Fruit fly (Drosophila melanogaster) S2 (cell line): ENCODE data around the gene CG43064.

Source experiments
- CG8478 ChIP-seq: fragments of >200 bp; optimal IDR thresholded peaks from 2 replicates; lab custom pipeline; 2018
- CTCF ChIP-seq, 2 experiments: fragments of >200 bp; optimal IDR thresholded peaks; 2 replicates each; lab custom pipeline; 2018

DNA sequence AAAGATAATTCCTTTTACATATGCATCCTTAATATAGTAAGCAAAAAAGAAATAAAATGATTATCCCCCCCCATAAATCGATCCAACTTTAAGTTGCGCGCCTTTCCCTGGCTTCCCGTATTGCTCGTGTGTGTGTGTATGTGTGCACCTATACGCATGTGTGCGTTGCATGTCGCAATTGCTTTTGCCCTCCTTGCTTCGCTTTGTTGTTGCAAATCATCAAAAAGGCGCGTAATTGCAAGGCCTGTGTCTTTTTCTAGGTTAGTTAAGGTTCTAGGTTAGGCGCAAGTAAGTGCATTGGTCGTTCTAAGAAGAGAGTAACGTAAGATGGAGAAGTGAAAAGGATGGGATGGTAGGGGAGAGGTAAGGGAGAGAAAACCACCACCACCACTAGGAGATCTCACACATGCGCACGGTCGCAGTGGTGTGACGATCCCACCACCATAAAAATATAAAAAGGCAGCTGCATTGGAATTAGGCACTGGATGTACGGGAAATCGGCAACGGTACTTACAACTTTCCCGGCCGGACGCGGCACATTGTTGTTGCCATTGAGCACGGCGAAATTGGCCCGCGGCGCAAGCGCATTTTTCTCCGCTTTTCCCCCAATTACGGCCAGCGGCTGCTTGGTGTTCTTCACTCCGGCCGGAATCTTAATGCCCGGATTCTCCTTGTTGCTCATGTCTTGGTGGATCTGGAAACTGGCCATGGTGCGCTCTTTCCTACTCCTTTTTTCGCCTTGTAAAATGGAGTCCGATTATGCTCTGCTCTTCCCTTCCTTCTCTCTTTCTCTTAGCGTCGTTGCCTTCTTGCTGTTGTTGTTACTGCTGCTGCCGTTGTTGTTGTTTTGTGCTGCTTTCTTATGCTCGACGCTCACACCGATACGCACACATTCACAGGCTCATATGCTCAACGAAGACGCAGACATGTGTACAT, 3.9 kb downstream of the CG43064 start:
- no peak for TF ChIP-seq CG8478 (lab: Kevin White, UChicago)
- TF ChIP-seq CTCF (optimal IDR thresholded peaks at IDR 0.05; lab: Kevin White, UChicago) = no peak
